Fruit fly (Drosophila melanogaster) whole organism, pupa: ENCODE measurements around the gene CG12517.

Experiments used
- CG10348 ChIP-seq: fragments of 200-800 bp; sonication (Bioruptor generic); IDR thresholded peaks from 2 replicates; pipeline ENCODE4 v1.3.6; 2022; ENCODE audit warnings: missing biosample characterization, missing genetic modification characterization
- CG14655 ChIP-seq: fragments of 200-800 bp; sonication (Bioruptor generic); optimal IDR thresholded peaks from 3 replicates; lab custom pipeline; 2017; ENCODE audit warnings: mild to moderate bottlenecking, missing biosample characterization, missing genetic modification reagents, missing genetic modification characterization
- CG32121 ChIP-seq: fragments of 200-800 bp; sonication (Bioruptor generic); IDR thresholded peaks from 2 replicates; pipeline ENCODE4 v1.3.6; 2022; ENCODE audit warnings: missing biosample characterization, missing genetic modification characterization
- D1 ChIP-seq: fragments of 200-800 bp; sonication (Bioruptor generic); optimal IDR thresholded peaks from 2 replicates; lab custom pipeline; 2018; ENCODE audit warnings: missing biosample characterization, mild to moderate bottlenecking, missing genetic modification characterization, moderate library complexity

- TF ChIP-seq CG14655 (GFP tag; lab: Kevin White, UChicago) (no peak), D1 (no peak), CG32121 (GFP tag; lab: Robert Waterston, UW) (no peak), CG10348 (no peak)
Observed at dm6 chr2L:10908793-10909192, 38.8 kb downstream of the CG12517 start, which contains the start of gene CG7309.
